Worm (Caenorhabditis elegans) whole organism, L4/young adult: ENCODE results near the gene B0302.2.

Source experiments
- W03F9.2 ChIP-seq: fragments of 150-350 bp; optimal IDR thresholded peaks from 2 replicates; lab custom pipeline; 2014; ENCODE audit warnings: missing biosample characterization, missing genetic modification characterization
- dao-5 ChIP-seq: sonication (generic microtip); optimal IDR thresholded peaks from 2 replicates; lab custom pipeline; 2016; ENCODE audit warnings: missing genotype, missing genetic modification characterization, moderate library complexity, missing compliant biosample characterization

- TF ChIP-seq W03F9.2 = no peak
- TF ChIP-seq dao-5 (tag; lab: Kevin White, UChicago) = no peak
Measured at ce11 chrX:17138060-17138557, 40.2 kb upstream of the B0302.2 start, which contains the start of gene cnp-3.
